Fruit fly (Drosophila melanogaster): ENCODE data around the gene Socs16D.

DNA sequence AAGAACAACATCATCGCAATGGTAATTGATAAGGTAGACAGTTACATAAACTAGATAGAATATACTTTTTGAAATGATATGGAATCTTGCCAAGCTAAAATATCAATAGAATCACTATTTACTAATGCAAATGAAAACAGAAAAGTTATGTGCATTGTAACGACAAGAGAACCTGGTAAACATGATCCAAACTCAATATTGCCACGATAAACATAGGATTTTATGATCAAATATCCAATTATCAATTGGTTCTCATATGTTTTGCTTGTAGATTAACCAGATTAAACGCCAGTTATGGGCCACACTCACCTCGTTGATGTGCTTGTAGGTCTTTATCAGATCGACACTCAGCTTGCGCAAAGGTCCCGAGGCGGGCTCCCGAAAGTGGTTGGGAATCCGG is 44.9 kb upstream of the Socs16D start:
- TF ChIP-seq Abd-B (GFP tag; optimal IDR thresholded peaks at IDR 0.05) = no peak
- TF ChIP-seq sage (GFP tag; optimal IDR thresholded peaks at IDR 0.05) = no peak
- TF ChIP-seq pan (optimal IDR thresholded peaks at IDR 0.05) = no peak
- no peak for TF ChIP-seq Myc (optimal IDR thresholded peaks at IDR 0.05)
- TF ChIP-seq OdsH (GFP tag; optimal IDR thresholded peaks at IDR 0.05) = no peak
- TF ChIP-seq dl (GFP tag; optimal IDR thresholded peaks at IDR 0.05; ENCODE audit: insufficient read depth in 1 of 2, partially characterized antibody in 2 of 2) = no peak
